Worm (Caenorhabditis elegans) whole organism, early embryonic: ENCODE measurements around the gene mfsd-12.

Experiments used
- B0310.2 ChIP-seq: sonication (generic microtip); optimal IDR thresholded peaks from 2 replicates; lab custom pipeline; 2016; ENCODE audit warnings: mild to moderate bottlenecking, missing genetic modification characterization, missing compliant biosample characterization
- F13C5.2 ChIP-seq: sonication (generic microtip); optimal IDR thresholded peaks from 2 replicates; lab custom pipeline; 2017; ENCODE audit warnings: mild to moderate bottlenecking, missing genetic modification characterization, inconsistent platforms, missing compliant biosample characterization
- ama-1 ChIP-seq: fragments of 150-350 bp; optimal IDR thresholded peaks from 2 replicates; lab custom pipeline; 2014
- ceh-13 ChIP-seq: fragments of 200-800 bp; sonication (Bioruptor generic); optimal IDR thresholded peaks from 2 replicates; lab custom pipeline; 2018; ENCODE audit warnings: mild to moderate bottlenecking, missing genetic modification characterization, missing compliant biosample characterization
- ceh-36 ChIP-seq: sonication (generic microtip); optimal IDR thresholded peaks from 2 replicates; lab custom pipeline; 2016; ENCODE audit warnings: missing genetic modification characterization, inconsistent platforms, missing compliant biosample characterization
- ets-7 ChIP-seq: sonication (generic microtip); optimal IDR thresholded peaks from 2 replicates; lab custom pipeline; 2016; ENCODE audit warnings: missing genotype, missing genetic modification characterization, missing compliant biosample characterization
- flt-1 ChIP-seq: fragments of 200-800 bp; sonication (Bioruptor generic); IDR thresholded peaks from 2 replicates; pipeline ENCODE4 v1.3.6; 2022; ENCODE audit warnings: missing genetic modification characterization, missing compliant biosample characterization
- hmg-4 ChIP-seq: fragments of 200-800 bp; sonication (Bioruptor generic); optimal IDR thresholded peaks from 2 replicates; lab custom pipeline; 2018; ENCODE audit warnings: mild to moderate bottlenecking, missing genetic modification characterization, missing compliant biosample characterization
- hnd-1 ChIP-seq: sonication (generic microtip); optimal IDR thresholded peaks from 2 replicates; lab custom pipeline; 2016; ENCODE audit warnings: missing genetic modification characterization, missing compliant biosample characterization
- sea-1 ChIP-seq: fragments of 200-800 bp; sonication (Bioruptor generic); conservative IDR thresholded peaks from 2 replicates; pipeline ENCODE4 v1.3.6; 2022; ENCODE audit warnings: missing genetic modification characterization, missing compliant biosample characterization
- tbx-11 ChIP-seq: fragments of 200-800 bp; sonication (Bioruptor generic); IDR thresholded peaks from 2 replicates; pipeline ENCODE4 v1.3.6; 2022; ENCODE audit warnings: missing genetic modification characterization, missing compliant biosample characterization
- tra-4 ChIP-seq: sonication (generic microtip); optimal IDR thresholded peaks from 2 replicates; lab custom pipeline; 2017; ENCODE audit warnings: missing genetic modification characterization, missing compliant biosample characterization

- TF ChIP-seq flt-1 (GFP tag; lab: Robert Waterston, UW) (no peak), hnd-1 (tag; lab: Kevin White, UChicago) (no peak), tra-4 (tag; lab: Kevin White, UChicago) (no peak), ets-7 (no peak), ama-1 (lab: Kevin White, UChicago) (no peak), B0310.2 (tag; lab: Kevin White, UChicago) (no peak), sea-1 (no peak), ceh-36 (tag; lab: Kevin White, UChicago) (no peak), hmg-4 (GFP tag; lab: Kevin White, UChicago) (no peak), ceh-13 (GFP tag; lab: Kevin White, UChicago) (no peak), tbx-11 (GFP tag; lab: Robert Waterston, UW) (no peak), F13C5.2 (tag; lab: Kevin White, UChicago) (no peak)
Measured at ce11 chrX:4649097-4649496, 18.8 kb upstream of the mfsd-12 start, which contains the start of gene ent-5.
